Worm (Caenorhabditis elegans): Measurements from ENCODE around the gene fip-4.
A peak's percentile ranks its signal among the peaks of the same experiment; 100 is the strongest.
"Not testable (repeated sequence)": the region's sequence is repeated elsewhere in the genome, so short reads cannot be mapped to it uniquely, and the experiment has no call there.

Gene fip-4

ce11 chrV:8580961-8581360, 30.1 kb downstream of the fip-4 start, which contains the start of gene C10B5.1:
Gene C10B5.1, plus strand, starts transcription at chrV:8581261.
- TF ChIP-seq bed-1 (GFP tag; IDR thresholded peaks at IDR 0.05): no peak
- TF ChIP-seq mel-28 (tag; optimal IDR thresholded peaks at IDR 0.05; ENCODE audit: borderline replicate concordance): no peak
- TF ChIP-seq F33H1.4 (GFP tag; IDR thresholded peaks at IDR 0.05): no peak
- TF ChIP-seq ztf-26 (tag; optimal IDR thresholded peaks at IDR 0.05): no peak
- no peak for TF ChIP-seq F37B4.10 (GFP tag; IDR thresholded peaks at IDR 0.05)
- no peak for TF ChIP-seq sptf-2 (GFP tag; optimal IDR thresholded peaks at IDR 0.05)
- no peak for TF ChIP-seq Y53F4B.3 (GFP tag; IDR thresholded peaks at IDR 0.05)
- TF ChIP-seq K12H6.12 (tag; optimal IDR thresholded peaks at IDR 0.05): no peak

DNA sequence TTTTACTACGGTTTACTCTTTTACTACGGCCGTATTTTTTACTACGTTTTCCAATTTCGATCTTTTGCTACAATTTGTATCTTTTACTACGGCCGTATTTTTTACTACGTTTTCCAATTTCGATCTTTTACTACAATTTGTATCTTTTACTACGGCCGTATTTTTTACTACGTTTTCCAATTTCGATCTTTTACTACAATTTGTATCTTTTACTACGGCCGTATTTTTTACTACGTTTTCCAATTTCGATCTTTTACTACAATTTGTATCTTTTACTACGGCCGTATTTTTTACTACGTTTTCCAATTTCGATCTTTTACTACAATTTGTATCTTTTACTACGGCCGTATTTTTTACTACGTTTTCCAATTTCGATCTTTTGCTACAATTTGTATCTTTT, 36.3 kb downstream of the fip-4 start, which contains the start of gene F25G6.1:
Gene F25G6.1, plus strand, starts transcription at position 301 of the 400 bp plus-strand sequence.
- TF ChIP-seq tbp1 (GFP tag; optimal IDR thresholded peaks at IDR 0.05); ceh-79 (tag; optimal IDR thresholded peaks at IDR 0.05); C17E4.6 (GFP tag; IDR thresholded peaks at IDR 0.05): not testable (repeated sequence)

ce11 chrV:8569841-8570361, 41.2 kb downstream of the fip-4 start, which contains the start of the genes F25G6.9 and symk-1:
Gene F25G6.9, minus strand, starts transcription at chrV:8570000.
Gene symk-1, plus strand, starts transcription at chrV:8570311.
- TF ChIP-seq ztf-22 (GFP tag; optimal IDR thresholded peaks at IDR 0.05) (no peak), pbrm-1 (GFP tag; IDR thresholded peaks at IDR 0.05) (peak; percentile 64), D2030.7 (GFP tag; IDR thresholded peaks at IDR 0.05) (peak; percentile 23; the same call in 1 of the 2 replicates), ztf-18 (tag; optimal IDR thresholded peaks at IDR 0.05) (peak; percentile 96), F55B11.4 (tag; optimal IDR thresholded peaks at IDR 0.05; ENCODE audit: borderline replicate concordance, insufficient read depth) (no peak), ceh-91 (GFP tag; IDR thresholded peaks at IDR 0.05) (no peak), mes-4 (tag; optimal IDR thresholded peaks at IDR 0.05) (no peak), somi-1 (GFP tag; optimal IDR thresholded peaks at IDR 0.05) (no peak), F49E8.2 (tag; optimal IDR thresholded peaks at IDR 0.05; ENCODE audit: insufficient read depth) (no peak), rcor-1 (GFP tag; IDR thresholded peaks at IDR 0.05) (peak; percentile 60; the same call in 1 of the 2 replicates), cebp-1 (GFP tag; IDR thresholded peaks at IDR 0.05) (no peak), cebp-1 (tag; optimal IDR thresholded peaks at IDR 0.05) (peak; percentile 57), snpc-1.3 (tag; optimal IDR thresholded peaks at IDR 0.05; ENCODE audit: insufficient read depth) (no peak), ceh-27 (GFP tag; optimal IDR thresholded peaks at IDR 0.05) (no peak), B0019.2 (GFP tag; conservative IDR thresholded peaks at IDR 0.05) (no peak), ztf-25 (GFP tag; IDR thresholded peaks at IDR 0.05) (no peak), F33H1.4 (GFP tag; IDR thresholded peaks at IDR 0.05) (peak; percentile 42), atf-7 (tag; optimal IDR thresholded peaks at IDR 0.05) (no peak), ets-4 (GFP tag; optimal IDR thresholded peaks at IDR 0.05) (no peak), ama-1 (optimal IDR thresholded peaks at IDR 0.05) (no peak), ama-1 (GFP tag; optimal IDR thresholded peaks at IDR 0.05) (no peak), ccch-3 (GFP tag; optimal IDR thresholded peaks at IDR 0.05) (no peak), B0035.1 (tag; optimal IDR thresholded peaks at IDR 0.05) (no peak), hsf-1 (GFP tag; IDR thresholded peaks at IDR 0.05) (0 out of 2 replicates have a peak, but pooled peaks have one; percentile 21), mxl-1 (tag; optimal IDR thresholded peaks at IDR 0.05) (no peak), gei-17 (GFP tag; optimal IDR thresholded peaks at IDR 0.05) (no peak), ztf-26 (tag; optimal IDR thresholded peaks at IDR 0.05) (no peak), ceh-58 (GFP tag; IDR thresholded peaks at IDR 0.05) (no peak), nhr-90 (tag; optimal IDR thresholded peaks at IDR 0.05) (no peak), tlf-1 (GFP tag; optimal IDR thresholded peaks at IDR 0.05) (no peak), egrh-3 (GFP tag; IDR thresholded peaks at IDR 0.05) (no peak), nhr-80 (tag; optimal IDR thresholded peaks at IDR 0.05) (no peak), tbx-9 (tag; optimal IDR thresholded peaks at IDR 0.05; ENCODE audit: borderline replicate concordance) (no peak), Y53G8AR.9 (GFP tag; conservative IDR thresholded peaks at IDR 0.05) (0 out of 2 replicates have a peak, but pooled peaks have one; percentile 25), hlh-26 (GFP tag; conservative IDR thresholded peaks at IDR 0.05) (no peak), ztf-28 (GFP tag; IDR thresholded peaks at IDR 0.05) (no peak)
